Fruit fly (Drosophila melanogaster): Measurements from ENCODE around the gene CG13875.

Gene CG13875

dm6 chr3L:231504-231903, 51.8 kb downstream of the CG13875 start, which contains the start of gene CG42846:
TSS of gene CG42846 (minus strand) at chr3L:231604.
- TF ChIP-seq CG15336 (GFP tag; IDR thresholded peaks at IDR 0.05) (no peak), CG3919 (GFP tag; optimal IDR thresholded peaks at IDR 0.05) (no peak), lz (GFP tag; optimal IDR thresholded peaks at IDR 0.05) (no peak), svp (GFP tag) (no peak), CG8632 (GFP tag; optimal IDR thresholded peaks at IDR 0.05) (no peak), CG32006 (GFP tag; optimal IDR thresholded peaks at IDR 0.05) (no peak), CG10631 (GFP tag; optimal IDR thresholded peaks at IDR 0.05) (no peak), Gug (GFP tag; IDR thresholded peaks at IDR 0.05) (no peak), CG6854 (GFP tag; optimal IDR thresholded peaks at IDR 0.05) (no peak), CG11294 (GFP tag; IDR thresholded peaks at IDR 0.05) (no peak), Sox15 (GFP tag; optimal IDR thresholded peaks at IDR 0.05) (no peak), CG1621 (tag; optimal IDR thresholded peaks at IDR 0.05) (no peak), CG6163 (GFP tag; IDR thresholded peaks at IDR 0.05) (no peak), CG31627 (GFP tag; optimal IDR thresholded peaks at IDR 0.05) (no peak)
